Worm (Caenorhabditis elegans): ENCODE measurements around the gene C07E3.3.

ce11 chrII:10393282-10394179 is 36.2 kb upstream of the C07E3.3 start, which contains the start of gene gpd-1:
- TF ChIP-seq fos-1 (tag; optimal IDR thresholded peaks at IDR 0.05) (no peak), ztf-11 (tag; optimal IDR thresholded peaks at IDR 0.05) (no peak), sdz-12 (GFP tag; optimal IDR thresholded peaks at IDR 0.05) (peak; percentile 3), ceh-44 (GFP tag; IDR thresholded peaks at IDR 0.05) (no peak), nhr-237 (tag; optimal IDR thresholded peaks at IDR 0.05) (no peak), arid-1 (GFP tag; conservative IDR thresholded peaks at IDR 0.05) (no peak), tag-97 (GFP tag; IDR thresholded peaks at IDR 0.05) (no peak), mdl-1 (tag; optimal IDR thresholded peaks at IDR 0.05) (no peak), zag-1 (tag; optimal IDR thresholded peaks at IDR 0.05) (no peak), ceh-28 (tag; optimal IDR thresholded peaks at IDR 0.05) (no peak), snpc-4 (tag; optimal IDR thresholded peaks at IDR 0.05) (no peak), mes-2 (tag; optimal IDR thresholded peaks at IDR 0.05; ENCODE audit: poor library complexity, severe bottlenecking) (peak; percentile 6)

Measured in whole organism, L4 larva.